Worm (Caenorhabditis elegans): ENCODE data around the gene F38B2.2.

Gene F38B2.2

ce11 chrX:11299642-11300307, 20.6 kb upstream of the F38B2.2 start, which contains the start of the genes snrp-40.1 and F08G12.3:
Gene snrp-40.1 (minus strand): TSS chrX:11299784.
Gene F08G12.3 (plus strand): TSS chrX:11300257.
- TF ChIP-seq ces-1 (GFP tag; optimal IDR thresholded peaks at IDR 0.05): no peak
- TF ChIP-seq unc-62 (GFP tag; optimal IDR thresholded peaks at IDR 0.05 in 1 of 2): peak in 1 of 2 experiments; percentile 81
- no peak for TF ChIP-seq unc-62 (tag; optimal IDR thresholded peaks at IDR 0.05)
- TF ChIP-seq T26A8.4 (GFP tag; IDR thresholded peaks at IDR 0.05): peak; percentile 51; the same call in 1 of the 2 replicates
- no peak for TF ChIP-seq attf-4 (tag; optimal IDR thresholded peaks at IDR 0.05)
- no peak for TF ChIP-seq ZK546.5 (tag; optimal IDR thresholded peaks at IDR 0.05)
- TF ChIP-seq nhr-42 (GFP tag; IDR thresholded peaks at IDR 0.05): no peak
- TF ChIP-seq mxl-3 (GFP tag; optimal IDR thresholded peaks at IDR 0.05): peak; percentile 93
- peak in 1 of 2 experiments; percentile 75 for TF ChIP-seq hif-1 (tag; optimal IDR thresholded peaks at IDR 0.05)
- no peak for TF ChIP-seq ztf-11 (tag; optimal IDR thresholded peaks at IDR 0.05)
- TF ChIP-seq nhr-48 (tag; optimal IDR thresholded peaks at IDR 0.05): peak; percentile 68
- TF ChIP-seq Y105C5A.15 (GFP tag; IDR thresholded peaks at IDR 0.05): no peak
- 0 out of 2 replicates have a peak, but pooled peaks have one; percentile 33 for TF ChIP-seq ceh-20 (GFP tag; IDR thresholded peaks at IDR 0.05)
- TF ChIP-seq F26F4.8 (GFP tag; conservative IDR thresholded peaks at IDR 0.05): no peak
- TF ChIP-seq lin-39 (tag; optimal IDR thresholded peaks at IDR 0.05): no peak
- TF ChIP-seq nhr-11 (tag; optimal IDR thresholded peaks at IDR 0.05): peak; percentile 94
- no peak for TF ChIP-seq nhr-111 (GFP tag; optimal IDR thresholded peaks at IDR 0.05)
- TF ChIP-seq Y5F2A.4 (GFP tag; optimal IDR thresholded peaks at IDR 0.05): no peak
- no peak for TF ChIP-seq R02D3.7 (tag; optimal IDR thresholded peaks at IDR 0.05)
- TF ChIP-seq saeg-2 (GFP tag; IDR thresholded peaks at IDR 0.05): no peak
- TF ChIP-seq lin-15B (tag; optimal IDR thresholded peaks at IDR 0.05): no peak
- no peak for TF ChIP-seq duxl-1 (tag; optimal IDR thresholded peaks at IDR 0.05; ENCODE audit: poor library complexity)
- no peak for TF ChIP-seq gei-8 (GFP tag; optimal IDR thresholded peaks at IDR 0.05)
- peak; percentile 57 for TF ChIP-seq F37D6.2 (tag; optimal IDR thresholded peaks at IDR 0.05)
- TF ChIP-seq hlh-30 (tag; optimal IDR thresholded peaks at IDR 0.05; ENCODE audit: insufficient read depth): peak; percentile 90
- TF ChIP-seq rbr-2 (tag; optimal IDR thresholded peaks at IDR 0.05): peak; percentile 89
- TF ChIP-seq ceh-32 (tag; optimal IDR thresholded peaks at IDR 0.05; ENCODE audit: poor library complexity): no peak
- peak; percentile 99 for TF ChIP-seq aha-1 (tag)
- TF ChIP-seq vab-7 (GFP tag; IDR thresholded peaks at IDR 0.05): peak; percentile 30; the same call in 1 of the 2 replicates
- TF ChIP-seq snpc-1.2 (GFP tag; IDR thresholded peaks at IDR 0.05): no peak; the same call in 1 of the 2 replicates
- TF ChIP-seq snpc-4 (tag; optimal IDR thresholded peaks at IDR 0.05): no peak
- TF ChIP-seq zip-11 (GFP tag; IDR thresholded peaks at IDR 0.05): no peak
- no peak for TF ChIP-seq dmd-8 (GFP tag; IDR thresholded peaks at IDR 0.05)
- TF ChIP-seq hlh-11 (tag; optimal IDR thresholded peaks at IDR 0.05): peak; percentile 92
- no peak for TF ChIP-seq F49E8.2 (tag; optimal IDR thresholded peaks at IDR 0.05; ENCODE audit: borderline replicate concordance)
- no peak for TF ChIP-seq mxl-2 (GFP tag; conservative IDR thresholded peaks at IDR 0.05)
- TF ChIP-seq dpl-1 (GFP tag; optimal IDR thresholded peaks at IDR 0.05): peak; percentile 62
- TF ChIP-seq mep-1 (tag; optimal IDR thresholded peaks at IDR 0.05): peak; percentile 94
- peak; percentile 47; the same call in 1 of the 2 replicates for TF ChIP-seq arid-1 (GFP tag; conservative IDR thresholded peaks at IDR 0.05)
- no peak for TF ChIP-seq F44E2.7 (GFP tag; IDR thresholded peaks at IDR 0.05)
- TF ChIP-seq ztf-7 (tag; optimal IDR thresholded peaks at IDR 0.05): no peak
- no peak for TF ChIP-seq ama-1 (optimal IDR thresholded peaks at IDR 0.05)
- TF ChIP-seq pha-4 (GFP tag; IDR thresholded peaks at IDR 0.05): no peak
- no peak for TF ChIP-seq pha-4 (tag; optimal IDR thresholded peaks at IDR 0.05)
- TF ChIP-seq nhr-102 (tag; optimal IDR thresholded peaks at IDR 0.05): peak; percentile 28
- no peak for TF ChIP-seq php-3 (GFP tag; IDR thresholded peaks at IDR 0.05)
- TF ChIP-seq jun-1 (tag; optimal IDR thresholded peaks at IDR 0.05): peak; percentile 14
- TF ChIP-seq unc-39 (tag; optimal IDR thresholded peaks at IDR 0.05): no peak
- TF ChIP-seq ceh-62 (tag; optimal IDR thresholded peaks at IDR 0.05): no peak
- TF ChIP-seq nhr-41 (GFP tag; IDR thresholded peaks at IDR 0.05): no peak
- TF ChIP-seq nhr-10 (tag; optimal IDR thresholded peaks at IDR 0.05): no peak

All from whole organism, L4 larva.